Worm (Caenorhabditis elegans) whole organism, L2 larva: ENCODE measurements around the gene gar-2.

Experiments
- C34F6.9 ChIP-seq: fragments of 150-350 bp; optimal IDR thresholded peaks from 2 replicates; lab custom pipeline; 2014; ENCODE audit warnings: missing biosample characterization, missing genetic modification characterization
- F13H6.1 ChIP-seq: sonication (generic microtip); optimal IDR thresholded peaks from 2 replicates; lab custom pipeline; 2016; ENCODE audit warnings: missing genetic modification characterization, missing compliant biosample characterization
- ZK546.5 ChIP-seq: sonication (generic microtip); optimal IDR thresholded peaks from 2 replicates; lab custom pipeline; 2017; ENCODE audit warnings: missing biosample characterization, missing genetic modification characterization
- alr-1 ChIP-seq: fragments of 150-350 bp; optimal IDR thresholded peaks from 2 replicates; lab custom pipeline; 2014; ENCODE audit warnings: missing biosample characterization, missing genetic modification characterization
- ama-1 ChIP-seq: fragments of 150-350 bp; optimal IDR thresholded peaks from 2 replicates; lab custom pipeline; 2018; ENCODE audit warnings: inconsistent platforms
- blmp-1 ChIP-seq: sonication (generic microtip); optimal IDR thresholded peaks from 2 replicates; lab custom pipeline; 2017; ENCODE audit warnings: missing genetic modification characterization, mild to moderate bottlenecking, missing compliant biosample characterization, antibody characterized with exemption, moderate library complexity; ENCODE audit not compliant: insufficient read depth
- ceh-16 ChIP-seq: fragments of 150-350 bp; optimal IDR thresholded peaks from 2 replicates; lab custom pipeline; 2014; ENCODE audit warnings: missing biosample characterization, missing genetic modification characterization
- ceh-82 ChIP-seq: fragments of 150-350 bp; optimal IDR thresholded peaks from 2 replicates; lab custom pipeline; 2014; ENCODE audit warnings: missing biosample characterization, missing genetic modification characterization
- crh-2 ChIP-seq: sonication (generic microtip); optimal IDR thresholded peaks from 2 replicates; lab custom pipeline; 2017; ENCODE audit warnings: missing biosample characterization, missing genetic modification characterization
- dmd-4 ChIP-seq: sonication (generic microtip); optimal IDR thresholded peaks from 2 replicates; lab custom pipeline; 2017; ENCODE audit warnings: missing biosample characterization, missing genetic modification characterization
- elt-3 ChIP-seq: sonication (generic microtip); optimal IDR thresholded peaks from 2 replicates; lab custom pipeline; 2017; ENCODE audit warnings: missing biosample characterization, missing genetic modification characterization
- fos-1 ChIP-seq: fragments of 150-350 bp; optimal IDR thresholded peaks from 2 replicates; lab custom pipeline; 2014; ENCODE audit warnings: missing biosample characterization, missing genetic modification characterization
- gmeb-1 ChIP-seq: fragments of 150-350 bp; optimal IDR thresholded peaks from 2 replicates; lab custom pipeline; 2014; ENCODE audit warnings: missing biosample characterization, missing genetic modification characterization
- lin-13 ChIP-seq: fragments of 150-350 bp; optimal IDR thresholded peaks from 2 replicates; lab custom pipeline; 2014; ENCODE audit warnings: missing biosample characterization, missing genetic modification reagents, missing genetic modification characterization
- lin-39 ChIP-seq: fragments of 150-350 bp; optimal IDR thresholded peaks from 2 replicates; lab custom pipeline; 2014; ENCODE audit warnings: missing biosample characterization, missing genetic modification reagents, missing genetic modification characterization
- mab-5 ChIP-seq: fragments of 150-350 bp; optimal IDR thresholded peaks from 2 replicates; lab custom pipeline; 2014; ENCODE audit warnings: missing biosample characterization, missing genetic modification characterization
- mbf-1 ChIP-seq: sonication (generic microtip); optimal IDR thresholded peaks from 2 replicates; lab custom pipeline; 2017; ENCODE audit warnings: missing biosample characterization, missing genetic modification characterization
- nhr-11 ChIP-seq: fragments of 150-350 bp; optimal IDR thresholded peaks from 2 replicates; lab custom pipeline; 2014; ENCODE audit warnings: missing biosample characterization, missing genetic modification characterization
- nhr-12 ChIP-seq: fragments of 150-350 bp; optimal IDR thresholded peaks from 2 replicates; lab custom pipeline; 2014; ENCODE audit warnings: missing biosample characterization, missing genetic modification characterization
- nhr-129 ChIP-seq: fragments of 150-350 bp; optimal IDR thresholded peaks from 2 replicates; lab custom pipeline; 2014; ENCODE audit warnings: missing biosample characterization, missing genetic modification characterization
- nhr-237 ChIP-seq: fragments of 150-350 bp; optimal IDR thresholded peaks from 2 replicates; lab custom pipeline; 2014; ENCODE audit warnings: missing biosample characterization, missing genetic modification characterization
- nhr-25 ChIP-seq: fragments of 150-350 bp; sonication (generic microtip); optimal IDR thresholded peaks from 3 replicates; lab custom pipeline; 2014; ENCODE audit warnings: missing biosample characterization, missing genetic modification characterization
- nhr-6 ChIP-seq: fragments of 150-350 bp; optimal IDR thresholded peaks from 2 replicates; lab custom pipeline; 2014; ENCODE audit warnings: missing biosample characterization, missing genetic modification characterization
- nhr-77 ChIP-seq: fragments of 150-350 bp; optimal IDR thresholded peaks from 2 replicates; lab custom pipeline; 2014; ENCODE audit warnings: missing biosample characterization, missing genetic modification characterization
- sem-4 ChIP-seq: fragments of 150-350 bp; optimal IDR thresholded peaks from 2 replicates; lab custom pipeline; 2014; ENCODE audit warnings: missing biosample characterization, missing genetic modification reagents, missing genetic modification characterization
- sma-3 ChIP-seq: sonication (generic microtip); optimal IDR thresholded peaks from 2 replicates; lab custom pipeline; 2016; ENCODE audit warnings: missing genetic modification reagents, missing genetic modification characterization, missing compliant biosample characterization
- snpc-4 ChIP-seq: fragments of 150-350 bp; optimal IDR thresholded peaks from 2 replicates; lab custom pipeline; 2014; ENCODE audit warnings: missing biosample characterization, missing genetic modification characterization
- unc-39 ChIP-seq: fragments of 150-350 bp; optimal IDR thresholded peaks from 2 replicates; lab custom pipeline; 2014; ENCODE audit warnings: missing biosample characterization, missing genetic modification characterization
- unc-55 ChIP-seq: fragments of 150-350 bp; sonication (generic microtip); optimal IDR thresholded peaks from 3 replicates; lab custom pipeline; 2014; ENCODE audit warnings: missing biosample characterization, missing genetic modification reagents, missing genetic modification characterization
- unc-62 ChIP-seq: fragments of 150-350 bp; optimal IDR thresholded peaks from 2 replicates; lab custom pipeline; 2014; ENCODE audit warnings: missing biosample characterization, missing genetic modification reagents, missing genetic modification characterization
- zag-1 ChIP-seq: fragments of 150-350 bp; optimal IDR thresholded peaks from 2 replicates; lab custom pipeline; 2014; ENCODE audit warnings: missing biosample characterization, missing genetic modification characterization
- ztf-1 ChIP-seq: fragments of 200-800 bp; sonication (Bioruptor generic); conservative IDR thresholded peaks from 2 replicates; pipeline ENCODE4 v1.3.6; 2022; ENCODE audit warnings: missing genetic modification characterization, missing compliant biosample characterization
- ztf-11 ChIP-seq: sonication (generic microtip); optimal IDR thresholded peaks from 2 replicates; lab custom pipeline; 2017; ENCODE audit warnings: missing biosample characterization, missing genetic modification characterization

gar-2 gene

ce11 chrIII:6309066-6309465 lies at the start of gene gar-2:
TSS of gene gar-2 (plus strand) at chrIII:6309366.
- TF ChIP-seq fos-1 (tag; lab: Kevin White, UChicago) (no peak), ZK546.5 (tag; lab: Kevin White, UChicago) (no peak), ceh-16 (tag; lab: Kevin White, UChicago) (no peak), snpc-4 (tag; lab: Kevin White, UChicago) (no peak), nhr-6 (tag; lab: Kevin White, UChicago) (no peak), nhr-25 (no peak), mbf-1 (tag; lab: Kevin White, UChicago) (no peak), nhr-129 (no peak)

- TF ChIP-seq nhr-6 (tag; lab: Kevin White, UChicago): no peak
- no peak for TF ChIP-seq alr-1
- TF ChIP-seq unc-39 (tag; lab: Kevin White, UChicago): no peak
- no peak for TF ChIP-seq elt-3
Measured at ce11 chrIII:6260115-6260514, 49.1 kb upstream of the gar-2 start, which contains the start of gene srg-2. TSS of gene srg-2 (minus strand) at chrIII:6260215.

- TF ChIP-seq gmeb-1 (tag; lab: Kevin White, UChicago): no peak
- no peak for TF ChIP-seq unc-39 (tag; lab: Kevin White, UChicago)
- no peak for TF ChIP-seq ztf-1
- no peak for TF ChIP-seq lin-13 (GFP tag; lab: Kevin White, UChicago)
- TF ChIP-seq blmp-1: no peak
- TF ChIP-seq mab-5 (tag; lab: Kevin White, UChicago): no peak
- no peak for TF ChIP-seq sma-3 (GFP tag; lab: Kevin White, UChicago)
- TF ChIP-seq, all 48 proteins: peak for 0
Measured at ce11 chrIII:6261985-6262384, 47.2 kb upstream of the gar-2 start, which contains the start of gene srg-4. TSS of gene srg-4 (minus strand) at chrIII:6262085.

- TF ChIP-seq F13H6.1 (tag; lab: Kevin White, UChicago) (no peak), mab-5 (tag; lab: Kevin White, UChicago) (no peak), blmp-1 (no peak), nhr-237 (tag; lab: Kevin White, UChicago) (no peak), nhr-129 (no peak), ZK546.5 (tag; lab: Kevin White, UChicago) (no peak), snpc-4 (tag; lab: Kevin White, UChicago) (no peak), nhr-6 (tag; lab: Kevin White, UChicago) (no peak), mbf-1 (tag; lab: Kevin White, UChicago) (no peak), unc-55 (GFP tag; lab: Kevin White, UChicago) (no peak)
- TF ChIP-seq, all 48 proteins: peak for 0
Measured at ce11 chrIII:6264447-6264846, 44.7 kb upstream of the gar-2 start, which contains the start of gene srg-5. TSS of gene srg-5 (minus strand) at chrIII:6264547.

- TF ChIP-seq ztf-1 (no peak), C34F6.9 (no peak), dmd-4 (no peak), ceh-82 (no peak), ztf-11 (tag; lab: Kevin White, UChicago) (no peak), ama-1 (lab: Kevin White, UChicago) (no peak), blmp-1 (no peak), sem-4 (tag; lab: Kevin White, UChicago) (no peak), zag-1 (no peak), ZK546.5 (tag; lab: Kevin White, UChicago) (no peak), crh-2 (tag; lab: Kevin White, UChicago) (no peak), unc-62 (GFP tag; lab: Kevin White, UChicago) (no peak), unc-39 (tag; lab: Kevin White, UChicago) (no peak), ceh-16 (tag; lab: Kevin White, UChicago) (no peak), lin-13 (GFP tag; lab: Kevin White, UChicago) (no peak), snpc-4 (tag; lab: Kevin White, UChicago) (no peak), nhr-77 (tag; lab: Kevin White, UChicago) (no peak), unc-55 (GFP tag; lab: Kevin White, UChicago) (no peak), nhr-11 (tag; lab: Kevin White, UChicago) (no peak), lin-39 (tag; lab: Kevin White, UChicago) (no peak)
- TF ChIP-seq, all 48 proteins: peak for 0
Measured at ce11 chrIII:6265911-6266310, 43.3 kb upstream of the gar-2 start, which contains the start of gene srg-6. TSS of gene srg-6 (minus strand) at chrIII:6266011.

- no peak for TF ChIP-seq nhr-12 (tag; lab: Kevin White, UChicago)
- TF ChIP-seq mab-5 (tag; lab: Kevin White, UChicago): no peak
- TF ChIP-seq sem-4 (tag; lab: Kevin White, UChicago): no peak
- TF ChIP-seq ama-1 (lab: Kevin White, UChicago): no peak
- TF ChIP-seq, all 48 proteins: peak for 0
Measured at ce11 chrIII:6268061-6268460, 41.1 kb upstream of the gar-2 start, which contains the start of gene srg-7. TSS of gene srg-7 (minus strand) at chrIII:6268161.
